Fruit fly (Drosophila melanogaster) whole organism, embryonic: ENCODE results near the gene CG6656.

ENCODE experiments used
- Asciz ChIP-seq: fragments of 200-800 bp; sonication (Bioruptor generic); optimal IDR thresholded peaks from 2 replicates; lab custom pipeline; 2017; ENCODE audit warnings: missing biosample characterization, mild to moderate bottlenecking, missing genetic modification characterization, missing genetic modification reagents
- B-H1 ChIP-seq: fragments of 200-800 bp; sonication (Bioruptor generic); IDR thresholded peaks from 3 replicates; pipeline ENCODE4 v1.3.6; 2022; ENCODE audit warnings: missing biosample characterization, missing genetic modification characterization
- CG10274 ChIP-seq: fragments of 200-800 bp; sonication (Bioruptor generic); optimal IDR thresholded peaks from 3 replicates; lab custom pipeline; 2017; ENCODE audit warnings: missing biosample characterization, mild to moderate bottlenecking, missing genetic modification characterization
- CG1233 ChIP-seq: fragments of 200-800 bp; sonication (Bioruptor generic); optimal IDR thresholded peaks from 4 replicates; lab custom pipeline; 2018; ENCODE audit warnings: missing biosample characterization, mild to moderate bottlenecking, missing genetic modification characterization
- CG15073 ChIP-seq: fragments of 200-800 bp; sonication (Bioruptor generic); optimal IDR thresholded peaks from 2 replicates; lab custom pipeline; 2016; ENCODE audit warnings: missing biosample characterization, missing genetic modification characterization
- CG15514 ChIP-seq: fragments of 200-800 bp; sonication (Bioruptor generic); optimal IDR thresholded peaks from 3 replicates; lab custom pipeline; 2017; ENCODE audit warnings: missing biosample characterization, missing genetic modification characterization, mild to moderate bottlenecking, moderate library complexity, missing genetic modification reagents
- CG16779 ChIP-seq: fragments of 200-800 bp; sonication (Bioruptor generic); IDR thresholded peaks from 2 replicates; pipeline ENCODE4 v1.3.6; 2022; ENCODE audit warnings: missing biosample characterization, missing genetic modification characterization
- CG17802 ChIP-seq: fragments of 200-800 bp; sonication (Bioruptor generic); optimal IDR thresholded peaks from 2 replicates; lab custom pipeline; 2018; ENCODE audit warnings: missing biosample characterization, mild to moderate bottlenecking, missing genetic modification characterization, moderate library complexity
- CG2199 ChIP-seq: fragments of 200-800 bp; sonication (Bioruptor generic); IDR thresholded peaks from 3 replicates; pipeline ENCODE4 v1.3.6; 2022; ENCODE audit warnings: missing biosample characterization, missing genetic modification characterization
- CG32772 ChIP-seq: fragments of 200-800 bp; sonication (Bioruptor generic); IDR thresholded peaks from 2 replicates; pipeline ENCODE4 v1.3.6; 2022; ENCODE audit warnings: missing biosample characterization, missing genetic modification characterization
- CG3995 ChIP-seq: fragments of 200-800 bp; sonication (Bioruptor generic); optimal IDR thresholded peaks from 3 replicates; lab custom pipeline; 2016; ENCODE audit warnings: missing biosample characterization, missing genetic modification characterization
- CG4707 ChIP-seq: fragments of 200-800 bp; sonication (Bioruptor generic); optimal IDR thresholded peaks from 2 replicates; lab custom pipeline; 2018; ENCODE audit warnings: missing biosample characterization, mild to moderate bottlenecking, missing genetic modification characterization, moderate library complexity
- CG6254 ChIP-seq: fragments of 200-800 bp; sonication (Bioruptor generic); optimal IDR thresholded peaks from 3 replicates; lab custom pipeline; 2017; ENCODE audit warnings: mild to moderate bottlenecking, missing biosample characterization, missing genetic modification reagents, missing genetic modification characterization
- CTCF ChIP-seq: fragments of 200-800 bp; sonication (Bioruptor generic); optimal IDR thresholded peaks from 2 replicates; lab custom pipeline; 2017; ENCODE audit warnings: missing biosample characterization, mild to moderate bottlenecking, missing genetic modification characterization, moderate library complexity
- CkIIα-i1 ChIP-seq: fragments of 200-800 bp; sonication (Bioruptor generic); IDR thresholded peaks from 2 replicates; pipeline ENCODE4 v1.3.6; 2022; ENCODE audit warnings: missing biosample characterization, missing genetic modification characterization
- Dip2 ChIP-seq: fragments of 200-800 bp; sonication (Bioruptor generic); IDR thresholded peaks from 2 replicates; pipeline ENCODE4 v1.3.6; 2022; ENCODE audit warnings: missing biosample characterization, missing genetic modification characterization
- Doc3 ChIP-seq: fragments of 200-800 bp; sonication (Bioruptor generic); IDR thresholded peaks from 3 replicates; pipeline ENCODE4 v1.3.6; 2022; ENCODE audit warnings: missing biosample characterization, missing genetic modification characterization; ENCODE audit not compliant: partially characterized antibody
- Gug ChIP-seq: fragments of 200-800 bp; sonication (Bioruptor generic); IDR thresholded peaks from 4 replicates; pipeline ENCODE4 v1.3.6; 2022; ENCODE audit warnings: missing biosample characterization, missing genetic modification characterization
- Hr78 ChIP-seq, 2 experiments: fragments of 200-800 bp in 1 of 2; fragments of >200 bp in 1 of 2; sonication (Bioruptor generic) in 1 of 2; optimal IDR thresholded peaks; 2 replicates each; lab custom pipeline; 2017 to 2019; ENCODE audit warnings: missing biosample characterization in 2 of 2, missing genetic modification characterization in 2 of 2, mild to moderate bottlenecking in 1 of 2, moderate library complexity in 1 of 2
- Hsf ChIP-seq: fragments of 200-800 bp; sonication (Bioruptor generic); optimal IDR thresholded peaks from 3 replicates; lab custom pipeline; 2016; ENCODE audit warnings: missing biosample characterization, missing genetic modification characterization
- Lim3 ChIP-seq: fragments of 200-800 bp; sonication (Bioruptor generic); IDR thresholded peaks from 2 replicates; pipeline ENCODE4 v1.3.6; 2022; ENCODE audit warnings: missing biosample characterization, missing genetic modification characterization
- MESR4 ChIP-seq: fragments of 200-800 bp; sonication (Bioruptor generic); optimal IDR thresholded peaks from 2 replicates; lab custom pipeline; 2018; ENCODE audit warnings: missing biosample characterization, mild to moderate bottlenecking, missing genetic modification characterization, moderate library complexity
- Max ChIP-seq: fragments of 200-800 bp; sonication (Bioruptor generic); optimal IDR thresholded peaks from 2 replicates; lab custom pipeline; 2016; ENCODE audit warnings: missing biosample characterization, mild to moderate bottlenecking, missing genetic modification characterization
- Myb ChIP-seq: fragments of 200-800 bp; sonication (Bioruptor generic); optimal IDR thresholded peaks from 2 replicates; lab custom pipeline; 2016; ENCODE audit warnings: missing biosample characterization, missing genetic modification characterization
- Optix ChIP-seq: fragments of 200-800 bp; sonication (Bioruptor generic); IDR thresholded peaks from 3 replicates; pipeline ENCODE4 v1.3.6; 2022; ENCODE audit warnings: missing biosample characterization, missing genetic modification characterization
- Poxn ChIP-seq: fragments of 200-800 bp; sonication (Bioruptor generic); IDR thresholded peaks from 2 replicates; pipeline ENCODE4 v1.3.6; 2022; ENCODE audit warnings: missing biosample characterization, missing genetic modification characterization
- Ravus ChIP-seq: fragments of 200-800 bp; sonication (Bioruptor generic); IDR thresholded peaks from 2 replicates; pipeline ENCODE4 v1.3.6; 2022; ENCODE audit warnings: missing biosample characterization, missing genetic modification characterization
- Rfx ChIP-seq: fragments of 200-800 bp; sonication (Bioruptor generic); IDR thresholded peaks from 2 replicates; pipeline ENCODE4 v1.3.6; 2022; ENCODE audit warnings: missing biosample characterization, missing genetic modification characterization
- TFAM ChIP-seq: fragments of 200-800 bp; sonication (Bioruptor generic); optimal IDR thresholded peaks from 2 replicates; lab custom pipeline; 2017; ENCODE audit warnings: missing biosample characterization, missing genetic modification characterization, inconsistent platforms
- amos ChIP-seq: fragments of 200-800 bp; sonication (Bioruptor generic); IDR thresholded peaks from 2 replicates; pipeline ENCODE4 v1.3.6; 2022; ENCODE audit warnings: missing biosample characterization, missing genetic modification characterization; ENCODE audit not compliant: partially characterized antibody
- ase ChIP-seq: fragments of 200-800 bp; sonication (Bioruptor generic); IDR thresholded peaks from 3 replicates; pipeline ENCODE4 v1.3.6; 2022; ENCODE audit warnings: missing biosample characterization, missing genetic modification characterization
- ato ChIP-seq: fragments of 200-800 bp; sonication (Bioruptor generic); IDR thresholded peaks from 2 replicates; pipeline ENCODE4 v1.3.6; 2022; ENCODE audit warnings: missing biosample characterization, missing genetic modification characterization; ENCODE audit not compliant: partially characterized antibody
- btn ChIP-seq: fragments of 200-800 bp; sonication (Bioruptor generic); optimal IDR thresholded peaks from 2 replicates; lab custom pipeline; 2016; ENCODE audit warnings: missing biosample characterization, missing genetic modification characterization
- crol ChIP-seq: fragments of 200-800 bp; sonication (Bioruptor generic); IDR thresholded peaks from 2 replicates; pipeline ENCODE4 v1.3.6; 2022; ENCODE audit warnings: missing biosample characterization, missing genetic modification characterization
- da ChIP-seq: fragments of 200-800 bp; sonication (Bioruptor generic); optimal IDR thresholded peaks from 2 replicates; lab custom pipeline; 2016; ENCODE audit warnings: missing biosample characterization, missing genetic modification characterization
- dm ChIP-seq: fragments of 200-800 bp; sonication (Bioruptor generic); optimal IDR thresholded peaks from 3 replicates; lab custom pipeline; 2016; ENCODE audit warnings: missing biosample characterization, missing genetic modification characterization
- grau ChIP-seq: fragments of 200-800 bp; optimal IDR thresholded peaks from 3 replicates; lab custom pipeline; 2019; ENCODE audit warnings: missing biosample characterization, mild to moderate bottlenecking, missing genetic modification characterization, moderate library complexity
- grn ChIP-seq: fragments of 200-800 bp; sonication (Bioruptor generic); optimal IDR thresholded peaks from 3 replicates; lab custom pipeline; 2017; ENCODE audit warnings: missing biosample characterization, missing genetic modification characterization
- gt ChIP-seq: fragments of 200-800 bp; sonication (Bioruptor generic); IDR thresholded peaks from 2 replicates; pipeline ENCODE4 v1.3.6; 2022; ENCODE audit warnings: missing biosample characterization, missing genetic modification characterization
- inv ChIP-seq: fragments of 200-800 bp; sonication (Bioruptor generic); IDR thresholded peaks from 2 replicates; pipeline ENCODE4 v1.3.6; 2022; ENCODE audit warnings: missing biosample characterization, missing genetic modification characterization; ENCODE audit not compliant: partially characterized antibody
- jumu ChIP-seq: fragments of 200-800 bp; sonication (Bioruptor generic); optimal IDR thresholded peaks from 3 replicates; lab custom pipeline; 2016; ENCODE audit warnings: missing biosample characterization, missing genetic modification characterization
- org-1 ChIP-seq: fragments of 200-800 bp; sonication (Bioruptor generic); optimal IDR thresholded peaks from 2 replicates; lab custom pipeline; 2017; ENCODE audit warnings: missing biosample characterization, missing genetic modification characterization
- otp ChIP-seq: fragments of 200-800 bp; sonication (Bioruptor generic); IDR thresholded peaks from 3 replicates; pipeline ENCODE4, ENCODE4 v1.3.6; 2022; ENCODE audit warnings: missing biosample characterization, missing genetic modification characterization
- pfk ChIP-seq: fragments of 200-800 bp; sonication (Bioruptor generic); optimal IDR thresholded peaks from 2 replicates; lab custom pipeline; 2018; ENCODE audit warnings: missing biosample characterization, mild to moderate bottlenecking, missing genetic modification characterization, moderate library complexity
- pros ChIP-seq: fragments of 200-800 bp; sonication (Bioruptor generic); optimal IDR thresholded peaks from 3 replicates; lab custom pipeline; 2019; ENCODE audit warnings: missing biosample characterization, mild to moderate bottlenecking, missing genetic modification characterization, moderate library complexity
- sd ChIP-seq: fragments of 200-800 bp; sonication (Bioruptor generic); optimal IDR thresholded peaks from 3 replicates; lab custom pipeline; 2018; ENCODE audit warnings: missing biosample characterization, mild to moderate bottlenecking, missing genetic modification characterization, moderate library complexity
- sens ChIP-seq: fragments of 200-800 bp; sonication (Bioruptor generic); peaks from one replicate; lab custom pipeline; 2016; ENCODE audit warnings: missing biosample characterization, missing genetic modification characterization
- sr ChIP-seq: fragments of 200-800 bp; sonication (Bioruptor generic); IDR thresholded peaks from 3 replicates; pipeline ENCODE4 v1.3.6; 2022; ENCODE audit warnings: missing biosample characterization, missing genetic modification characterization

The CG6656 gene

dm6 chr3R:21846559-21846958, 28.5 kb upstream of the CG6656 start, which contains the start of gene Gr93d:
Gene Gr93d, minus strand, starts transcription at chr3R:21846659.
- TF ChIP-seq Asciz (GFP tag; lab: Kevin White, UChicago), result no peak
- TF ChIP-seq Poxn (GFP tag; lab: Robert Waterston, UW), result no peak
- no peak for TF ChIP-seq amos (GFP tag; lab: Robert Waterston, UW)
- TF ChIP-seq gt (GFP tag; lab: Robert Waterston, UW), result no peak
- no peak for TF ChIP-seq org-1 (GFP tag; lab: Kevin White, UChicago)
- no peak for TF ChIP-seq MESR4 (GFP tag; lab: Kevin White, UChicago)
- TF ChIP-seq CG17802 (tag; lab: Kevin White, UChicago), result no peak
- no peak for TF ChIP-seq Optix (GFP tag; lab: Robert Waterston, UW)
- no peak for TF ChIP-seq Gug (GFP tag; lab: Robert Waterston, UW)
- no peak for TF ChIP-seq crol (GFP tag; lab: Robert Waterston, UW)
- no peak for TF ChIP-seq Myb (GFP tag; lab: Kevin White, UChicago)
- no peak for TF ChIP-seq CG4707 (GFP tag; lab: Kevin White, UChicago)
- no peak for TF ChIP-seq CTCF (GFP tag; lab: Kevin White, UChicago)
- no peak for TF ChIP-seq CG1233 (GFP tag; lab: Kevin White, UChicago)
- TF ChIP-seq Dip2 (GFP tag; lab: Robert Waterston, UW), result no peak
- no peak for TF ChIP-seq CG6254
- TF ChIP-seq Lim3 (GFP tag; lab: Robert Waterston, UW), result no peak

DNA sequence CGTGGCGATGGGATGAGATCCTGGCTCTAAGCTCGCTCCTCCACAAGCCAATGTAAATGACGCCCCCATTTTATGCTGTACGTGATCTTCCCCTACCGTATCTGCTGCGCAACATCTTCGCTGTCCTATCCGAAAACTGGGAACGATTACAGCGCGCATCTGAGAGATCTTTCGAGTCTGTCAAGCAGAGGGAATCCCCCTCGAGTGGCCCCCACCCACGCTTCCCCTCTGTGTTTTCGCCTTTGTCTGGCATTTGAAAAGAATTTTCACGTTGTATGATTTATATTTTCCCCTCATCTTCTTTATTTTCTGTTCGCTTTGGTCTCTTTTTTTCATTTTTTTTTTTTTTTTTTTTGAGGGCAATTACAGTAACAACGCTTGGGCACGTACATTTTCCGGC, 27.7 kb upstream of the CG6656 start:
- TF ChIP-seq CkIIα-i1 (no peak), sr (GFP tag; lab: Robert Waterston, UW) (peak; percentile 55; the same call in 2 of the 3 replicates), sd (tag; lab: Kevin White, UChicago) (peak; percentile 29), grn (peak; percentile 36), pros (GFP tag; lab: Kevin White, UChicago) (peak; percentile 4), CG10274 (GFP tag; lab: Kevin White, UChicago) (no peak), Rfx (GFP tag; lab: Robert Waterston, UW) (0 out of 2 replicates have a peak, but pooled peaks have one; percentile 10), CG2199 (0 out of 3 replicates have a peak, but pooled peaks have one; percentile 58), Max (GFP tag; lab: Kevin White, UChicago) (no peak), Doc3 (GFP tag; lab: Robert Waterston, UW) (no peak), crol (GFP tag; lab: Robert Waterston, UW) (peak; percentile 65; the same call in 1 of the 2 replicates), grau (tag; lab: Kevin White, UChicago) (no peak), CG32772 (peak; percentile 48; the same call in 1 of the 2 replicates)

- TF ChIP-seq da, result no peak
- 0 out of 2 replicates have a peak, but pooled peaks have one; percentile 14 for TF ChIP-seq CG16779 (GFP tag; lab: Robert Waterston, UW)
- TF ChIP-seq Ravus, result no peak
- peak; percentile 50 for TF ChIP-seq sens (GFP tag; lab: Kevin White, UChicago)
- TF ChIP-seq, all 482 proteins: peak for 2
Measured at dm6 chr3R:21848271-21848670, 26.8 kb upstream of the CG6656 start.

dm6 chr3R:21848987-21849442, 26.1 kb upstream of the CG6656 start:
- TF ChIP-seq Hr78 (GFP tag; optimal IDR thresholded peaks at IDR 0.05; lab: Kevin White, UChicago) (peak in 1 of 2 experiments; percentile 49), ase (GFP tag; lab: Robert Waterston, UW) (0 out of 3 replicates have a peak, but pooled peaks have one; percentile 26), dm (no peak), CG15514 (peak; percentile 13), ato (GFP tag; lab: Robert Waterston, UW) (no peak), otp (GFP tag; lab: Robert Waterston, UW) (no peak), B-H1 (GFP tag; lab: Robert Waterston, UW) (no peak), Hsf (GFP tag; lab: Kevin White, UChicago) (peak; percentile 73), CG15073 (GFP tag; lab: Kevin White, UChicago) (no peak), jumu (peak; percentile 30), TFAM (peak; percentile 49), btn (GFP tag; lab: Kevin White, UChicago) (peak; percentile 9), pfk (GFP tag; lab: Kevin White, UChicago) (no peak), inv (GFP tag; lab: Robert Waterston, UW) (no peak), CG3995 (GFP tag; lab: Kevin White, UChicago) (no peak)
